Fruit fly (Drosophila melanogaster) whole organism, embryonic: ENCODE measurements around the gene Idh3g.

Experiments used
- Asciz ChIP-seq: fragments of 200-800 bp; sonication (Bioruptor generic); optimal IDR thresholded peaks from 2 replicates; lab custom pipeline; 2017; ENCODE audit warnings: missing biosample characterization, mild to moderate bottlenecking, missing genetic modification characterization, missing genetic modification reagents
- Atf-2 ChIP-seq: fragments of 200-800 bp; sonication (Bioruptor generic); optimal IDR thresholded peaks from 2 replicates; lab custom pipeline; 2016; ENCODE audit warnings: missing biosample characterization, missing genetic modification characterization
- Blimp-1 ChIP-seq: fragments of 200-800 bp; sonication (Bioruptor generic); optimal IDR thresholded peaks from 3 replicates; lab custom pipeline; 2018; ENCODE audit warnings: missing biosample characterization, missing genetic modification characterization, mild to moderate bottlenecking, moderate library complexity, missing genetic modification reagents
- CG10209 ChIP-seq: fragments of 200-800 bp; sonication (Bioruptor generic); optimal IDR thresholded peaks from 3 replicates; lab custom pipeline; 2017; ENCODE audit warnings: missing biosample characterization, mild to moderate bottlenecking, missing genetic modification characterization, missing genetic modification reagents
- CG10979 ChIP-seq: fragments of 200-800 bp; sonication (Bioruptor generic); optimal IDR thresholded peaks from 2 replicates; lab custom pipeline; 2018; ENCODE audit warnings: missing biosample characterization, mild to moderate bottlenecking, missing genetic modification characterization, moderate library complexity
- CG11504 ChIP-seq: fragments of 200-800 bp; sonication (Bioruptor generic); optimal IDR thresholded peaks from 3 replicates; lab custom pipeline; 2019; ENCODE audit warnings: missing biosample characterization, mild to moderate bottlenecking, missing genetic modification characterization, moderate library complexity
- CG11695 ChIP-seq: fragments of 200-800 bp; sonication (Bioruptor generic); IDR thresholded peaks from 3 replicates; pipeline ENCODE4 v1.3.6; 2022; ENCODE audit warnings: missing biosample characterization, missing genetic modification characterization
- CG12391 ChIP-seq: fragments of 200-800 bp; sonication (Bioruptor generic); optimal IDR thresholded peaks from 3 replicates; lab custom pipeline; 2018; ENCODE audit warnings: missing biosample characterization, mild to moderate bottlenecking, missing genetic modification characterization, moderate library complexity
- CG14014 ChIP-seq: fragments of 200-800 bp; sonication (Bioruptor generic); IDR thresholded peaks from 2 replicates; pipeline ENCODE4 v1.3.6; 2022; ENCODE audit warnings: missing biosample characterization, missing genetic modification characterization
- CG15601 ChIP-seq: fragments of 200-800 bp; sonication (Bioruptor generic); optimal IDR thresholded peaks from 3 replicates; lab custom pipeline; 2019; ENCODE audit warnings: missing biosample characterization, mild to moderate bottlenecking, missing genetic modification characterization, moderate library complexity
- CG1602 ChIP-seq: fragments of 200-800 bp; sonication (Bioruptor generic); optimal IDR thresholded peaks from 3 replicates; lab custom pipeline; 2016; ENCODE audit warnings: missing biosample characterization, missing genetic modification characterization
- CG1603 ChIP-seq: fragments of 200-800 bp; sonication (Bioruptor generic); optimal IDR thresholded peaks from 2 replicates; lab custom pipeline; 2019; ENCODE audit warnings: missing biosample characterization, mild to moderate bottlenecking, missing genetic modification characterization, moderate library complexity
- CG16813 ChIP-seq: fragments of 200-800 bp; sonication (Bioruptor generic); IDR thresholded peaks from 3 replicates; pipeline ENCODE4 v1.3.6; 2022; ENCODE audit warnings: missing biosample characterization, missing genetic modification characterization; ENCODE audit not compliant: partially characterized antibody
- CG17361 ChIP-seq: fragments of 200-800 bp; sonication (Bioruptor generic); IDR thresholded peaks from 3 replicates; pipeline ENCODE4 v1.3.6; 2022; ENCODE audit warnings: missing biosample characterization, missing genetic modification characterization
- CG17385 ChIP-seq: fragments of 200-800 bp; sonication (Bioruptor generic); optimal IDR thresholded peaks from 3 replicates; lab custom pipeline; 2018; ENCODE audit warnings: missing biosample characterization, mild to moderate bottlenecking, missing genetic modification characterization
- CG18262 ChIP-seq: fragments of 200-800 bp; optimal IDR thresholded peaks from 3 replicates; lab custom pipeline; 2019; ENCODE audit warnings: missing biosample characterization, mild to moderate bottlenecking, missing genetic modification characterization, moderate library complexity
- CG2199 ChIP-seq: fragments of 200-800 bp; sonication (Bioruptor generic); IDR thresholded peaks from 3 replicates; pipeline ENCODE4 v1.3.6; 2022; ENCODE audit warnings: missing biosample characterization, missing genetic modification characterization
- CG34376 ChIP-seq: fragments of 200-800 bp; sonication (Bioruptor generic); optimal IDR thresholded peaks from 2 replicates; lab custom pipeline; 2018; ENCODE audit warnings: missing biosample characterization, mild to moderate bottlenecking, missing genetic modification characterization
- CG3995 ChIP-seq: fragments of 200-800 bp; sonication (Bioruptor generic); optimal IDR thresholded peaks from 3 replicates; lab custom pipeline; 2016; ENCODE audit warnings: missing biosample characterization, missing genetic modification characterization
- CG6791 ChIP-seq: fragments of 200-800 bp; sonication (Bioruptor generic); IDR thresholded peaks from 3 replicates; pipeline ENCODE4 v1.3.6; 2022; ENCODE audit warnings: missing biosample characterization, missing genetic modification characterization; ENCODE audit not compliant: partially characterized antibody
- CG7372 ChIP-seq: fragments of 200-800 bp; sonication (Bioruptor generic); IDR thresholded peaks from 2 replicates; pipeline ENCODE4 v1.3.6; 2022; ENCODE audit warnings: missing biosample characterization, missing genetic modification characterization
- CG7839 ChIP-seq: fragments of 200-800 bp; sonication (Bioruptor generic); optimal IDR thresholded peaks from 3 replicates; lab custom pipeline; 2018; ENCODE audit warnings: missing biosample characterization, mild to moderate bottlenecking, missing genetic modification characterization, moderate library complexity
- CG9215 ChIP-seq: fragments of 200-800 bp; sonication (Bioruptor generic); IDR thresholded peaks from 2 replicates; pipeline ENCODE4 v1.3.6; 2022; ENCODE audit warnings: missing biosample characterization, missing genetic modification characterization
- Dfd ChIP-seq, 2 experiments: fragments of >200 bp; optimal IDR thresholded peaks; 2 replicates each; lab custom pipeline; 2017; ENCODE audit warnings: missing biosample characterization in 2 of 2, missing genetic modification characterization in 2 of 2
- Drgx ChIP-seq: fragments of 200-800 bp; sonication (Bioruptor generic); IDR thresholded peaks from 2 replicates; pipeline ENCODE4 v1.3.6; 2022; ENCODE audit warnings: missing biosample characterization, missing genetic modification characterization
- Eip74EF ChIP-seq, 2 experiments: fragments of 200-800 bp in 1 of 2; fragments of >200 bp in 1 of 2; sonication (Bioruptor generic) in 1 of 2; optimal IDR thresholded peaks; 2 replicates each; lab custom pipeline; 2017 to 2019; ENCODE audit warnings: missing biosample characterization in 2 of 2, missing genetic modification characterization in 2 of 2, mild to moderate bottlenecking in 1 of 2, moderate library complexity in 1 of 2
- Ets65A ChIP-seq: fragments of 200-800 bp; sonication (Bioruptor generic); peaks from one replicate; lab custom pipeline; 2016; ENCODE audit warnings: missing biosample characterization, missing genetic modification characterization
- Fer1 ChIP-seq: fragments of 200-800 bp; sonication (Bioruptor generic); optimal IDR thresholded peaks from 2 replicates; lab custom pipeline; 2017; ENCODE audit warnings: missing biosample characterization, mild to moderate bottlenecking, missing genetic modification characterization
- Hand ChIP-seq: fragments of 200-800 bp; sonication (Bioruptor generic); optimal IDR thresholded peaks from 2 replicates; lab custom pipeline; 2017; ENCODE audit warnings: mild to moderate bottlenecking, missing biosample characterization, missing genetic modification reagents, missing genetic modification characterization
- Hey ChIP-seq: fragments of 200-800 bp; sonication (Bioruptor generic); optimal IDR thresholded peaks from 3 replicates; lab custom pipeline; 2018; ENCODE audit warnings: missing biosample characterization, mild to moderate bottlenecking, missing genetic modification characterization
- MESR4 ChIP-seq: fragments of 200-800 bp; sonication (Bioruptor generic); optimal IDR thresholded peaks from 2 replicates; lab custom pipeline; 2018; ENCODE audit warnings: missing biosample characterization, mild to moderate bottlenecking, missing genetic modification characterization, moderate library complexity
- Sox100B ChIP-seq: fragments of 200-800 bp; sonication (Bioruptor generic); optimal IDR thresholded peaks from 3 replicates; lab custom pipeline; 2018; ENCODE audit warnings: missing biosample characterization, mild to moderate bottlenecking, missing genetic modification characterization
- Ssrp ChIP-seq: fragments of 200-800 bp; sonication (Bioruptor generic); optimal IDR thresholded peaks from 2 replicates; lab custom pipeline; 2018; ENCODE audit warnings: missing biosample characterization, mild to moderate bottlenecking, missing genetic modification characterization, moderate library complexity
- Vsx1 ChIP-seq: fragments of 200-800 bp; sonication (Bioruptor generic); optimal IDR thresholded peaks from 2 replicates; lab custom pipeline; 2017; ENCODE audit warnings: missing biosample characterization, mild to moderate bottlenecking, missing genetic modification characterization, missing genetic modification reagents
- aop ChIP-seq: fragments of 200-800 bp; sonication (Bioruptor generic); IDR thresholded peaks from 2 replicates; pipeline ENCODE4 v1.3.6; 2022; ENCODE audit warnings: missing biosample characterization, missing genetic modification characterization
- bowl ChIP-seq: fragments of 200-800 bp; sonication (Bioruptor generic); IDR thresholded peaks from 2 replicates; pipeline ENCODE4 v1.3.6; 2022; ENCODE audit warnings: missing biosample characterization, missing genetic modification characterization
- cg ChIP-seq: fragments of 200-800 bp; sonication (Bioruptor generic); optimal IDR thresholded peaks from 3 replicates; lab custom pipeline; 2019; ENCODE audit warnings: missing biosample characterization, mild to moderate bottlenecking, missing genetic modification characterization, moderate library complexity
- chinmo ChIP-seq: fragments of 200-800 bp; sonication (Bioruptor generic); IDR thresholded peaks from 4 replicates; pipeline ENCODE4 v1.3.6; 2022; ENCODE audit warnings: missing biosample characterization, missing genetic modification characterization; ENCODE audit not compliant: partially characterized antibody
- ci ChIP-seq: fragments of 200-800 bp; sonication (Bioruptor generic); IDR thresholded peaks from 3 replicates; pipeline ENCODE4 v1.3.6; 2022; ENCODE audit warnings: missing biosample characterization, missing genetic modification characterization
- crol ChIP-seq: fragments of 200-800 bp; sonication (Bioruptor generic); IDR thresholded peaks from 2 replicates; pipeline ENCODE4 v1.3.6; 2022; ENCODE audit warnings: missing biosample characterization, missing genetic modification characterization
- dimm ChIP-seq: fragments of 200-800 bp; sonication (Bioruptor generic); IDR thresholded peaks from 2 replicates; pipeline ENCODE4 v1.3.6; 2022; ENCODE audit warnings: missing biosample characterization, missing genetic modification characterization
- dmrt99B ChIP-seq: fragments of 200-800 bp; sonication (Bioruptor generic); optimal IDR thresholded peaks from 2 replicates; lab custom pipeline; 2018; ENCODE audit warnings: missing biosample characterization, mild to moderate bottlenecking, missing genetic modification characterization, moderate library complexity
- gem ChIP-seq: fragments of 200-800 bp; sonication (Bioruptor generic); optimal IDR thresholded peaks from 2 replicates; lab custom pipeline; 2019; ENCODE audit warnings: missing biosample characterization, mild to moderate bottlenecking, missing genetic modification characterization, moderate library complexity
- klu ChIP-seq: fragments of 200-800 bp; sonication (Bioruptor generic); IDR thresholded peaks from 2 replicates; pipeline ENCODE4 v1.3.6; 2022; ENCODE audit warnings: missing biosample characterization, missing genetic modification characterization
- pho ChIP-seq: fragments of 200-800 bp; sonication (Bioruptor generic); optimal IDR thresholded peaks from 2 replicates; lab custom pipeline; 2016; ENCODE audit warnings: missing biosample characterization, missing genetic modification characterization
- sens ChIP-seq: fragments of 200-800 bp; sonication (Bioruptor generic); peaks from one replicate; lab custom pipeline; 2016; ENCODE audit warnings: missing biosample characterization, missing genetic modification characterization
- sens-2 ChIP-seq: fragments of 200-800 bp; sonication (Bioruptor generic); IDR thresholded peaks from 2 replicates; pipeline ENCODE4 v1.3.6; 2022; ENCODE audit warnings: missing biosample characterization, missing genetic modification characterization
- slp2 ChIP-seq: fragments of 200-800 bp; sonication (Bioruptor generic); optimal IDR thresholded peaks from 2 replicates; lab custom pipeline; 2016; ENCODE audit warnings: missing biosample characterization, missing genetic modification characterization
- z ChIP-seq: fragments of 200-800 bp; sonication (Bioruptor generic); IDR thresholded peaks from 3 replicates; pipeline ENCODE4 v1.3.6; 2022; ENCODE audit warnings: missing biosample characterization, missing genetic modification characterization
- zf30C ChIP-seq: fragments of 200-800 bp; sonication (Bioruptor generic); optimal IDR thresholded peaks from 3 replicates; lab custom pipeline; 2018; ENCODE audit warnings: missing biosample characterization, mild to moderate bottlenecking, missing genetic modification characterization

The Idh3g gene

DNA sequence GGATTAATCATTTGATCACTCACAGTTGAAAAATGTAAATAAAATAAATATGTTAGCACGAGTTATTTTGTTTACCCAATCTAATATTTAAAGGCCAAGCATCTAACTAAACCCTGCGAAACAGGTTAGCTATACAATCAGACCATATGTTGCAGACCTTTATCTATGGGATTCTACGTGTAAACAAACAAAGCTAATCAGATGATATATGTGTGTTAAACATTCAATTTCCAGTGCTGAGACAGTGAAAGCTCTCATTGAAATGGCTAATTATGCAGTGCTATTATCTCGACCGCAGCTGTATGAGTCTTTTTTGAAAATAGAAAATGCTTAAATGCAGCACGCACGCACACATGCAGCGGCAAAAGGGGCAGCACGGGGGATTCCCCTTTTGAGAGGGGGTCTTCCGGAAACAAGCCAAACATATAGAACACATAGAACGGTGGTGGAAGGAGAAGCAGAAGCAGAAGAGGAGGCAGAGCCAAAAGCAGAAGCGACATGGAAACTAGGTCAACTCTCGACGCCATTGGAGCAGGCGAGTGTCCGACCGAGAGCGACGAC lies 20.7 kb upstream of the Idh3g start:
- TF ChIP-seq CG16813 (GFP tag; lab: Robert Waterston, UW) (no peak), MESR4 (GFP tag; lab: Kevin White, UChicago) (no peak), gem (tag; lab: Kevin White, UChicago) (peak; percentile 2), sens-2 (GFP tag; lab: Robert Waterston, UW) (no peak), pho (GFP tag; lab: Kevin White, UChicago) (no peak), CG6791 (GFP tag; lab: Robert Waterston, UW) (no peak), bowl (GFP tag; lab: Robert Waterston, UW) (no peak), cg (peak; percentile 35), Asciz (GFP tag; lab: Kevin White, UChicago) (peak; percentile 19), dimm (GFP tag; lab: Robert Waterston, UW) (no peak), CG12391 (peak; percentile 23), z (peak; percentile 86), klu (GFP tag; lab: Robert Waterston, UW) (no peak), sens (GFP tag; lab: Kevin White, UChicago) (peak; percentile 71), Eip74EF (GFP tag; optimal IDR thresholded peaks at IDR 0.05; lab: Kevin White, UChicago) (no peak), Sox100B (GFP tag; lab: Kevin White, UChicago) (no peak), zf30C (GFP tag; lab: Kevin White, UChicago) (no peak), CG11695 (GFP tag; lab: Robert Waterston, UW) (0 out of 3 replicates have a peak, but pooled peaks have one; percentile 10), aop (peak; percentile 75), CG15601 (tag; lab: Kevin White, UChicago) (peak; percentile 4), CG10209 (GFP tag; lab: Kevin White, UChicago) (no peak), dmrt99B (peak; percentile 7), Dfd (GFP tag; optimal IDR thresholded peaks at IDR 0.05; lab: Kevin White, UChicago) (no peak), Hey (no peak), CG7839 (tag; lab: Kevin White, UChicago) (no peak), CG1602 (no peak), Fer1 (GFP tag; lab: Kevin White, UChicago) (no peak), CG9215 (GFP tag; lab: Robert Waterston, UW) (no peak), CG18262 (peak; percentile 9), Hand (GFP tag; lab: Kevin White, UChicago) (no peak), Ssrp (tag; lab: Kevin White, UChicago) (peak; percentile 10), ci (GFP tag; lab: Robert Waterston, UW) (peak; percentile 50; the same call in 1 of the 3 replicates), Drgx (peak; percentile 16; the same call in 1 of the 2 replicates), Vsx1 (GFP tag; lab: Kevin White, UChicago) (peak; percentile 56), CG10979 (tag; lab: Kevin White, UChicago) (peak; percentile 6), Ets65A (peak; percentile 66), CG3995 (GFP tag; lab: Kevin White, UChicago) (no peak), crol (GFP tag; lab: Robert Waterston, UW) (peak; percentile 87), Blimp-1 (GFP tag; lab: Kevin White, UChicago) (peak; percentile 25), CG17385 (GFP tag; lab: Kevin White, UChicago) (no peak), slp2 (GFP tag; lab: Kevin White, UChicago) (no peak), Atf-2 (GFP tag; lab: Kevin White, UChicago) (no peak), CG14014 (GFP tag; lab: Robert Waterston, UW) (peak; percentile 9; the same call in 1 of the 2 replicates), CG34376 (no peak), CG11504 (tag; lab: Kevin White, UChicago) (peak; percentile 13), CG1603 (tag; lab: Kevin White, UChicago) (peak; percentile 21), chinmo (GFP tag; lab: Robert Waterston, UW) (0 out of 4 replicates have a peak, but pooled peaks have one; percentile 45), CG17361 (GFP tag; lab: Robert Waterston, UW) (0 out of 3 replicates have a peak, but pooled peaks have one; percentile 20), CG7372 (GFP tag; lab: Robert Waterston, UW) (no peak), CG2199 (GFP tag; lab: Robert Waterston, UW) (no peak)
